Fruit fly (Drosophila melanogaster) whole organism, embryonic: Measurements from ENCODE around the gene Slob.

Experiments used
- CG11247 ChIP-seq: fragments of 200-800 bp; sonication (Bioruptor generic); IDR thresholded peaks from 2 replicates; pipeline ENCODE4 v1.3.6; 2022; ENCODE audit warnings: missing biosample characterization, missing genetic modification characterization
- CG15011 ChIP-seq: fragments of 200-800 bp; sonication (Bioruptor generic); optimal IDR thresholded peaks from 3 replicates; lab custom pipeline; 2018; ENCODE audit warnings: missing biosample characterization, mild to moderate bottlenecking, missing genetic modification characterization
- CG16813 ChIP-seq: fragments of 200-800 bp; sonication (Bioruptor generic); IDR thresholded peaks from 3 replicates; pipeline ENCODE4 v1.3.6; 2022; ENCODE audit warnings: missing biosample characterization, missing genetic modification characterization; ENCODE audit not compliant: partially characterized antibody
- CG34422 ChIP-seq: fragments of 200-800 bp; sonication (Bioruptor generic); IDR thresholded peaks from 3 replicates; pipeline ENCODE4 v1.3.6; 2022; ENCODE audit warnings: missing biosample characterization, missing genetic modification characterization
- Dp ChIP-seq: fragments of 200-800 bp; sonication (Bioruptor generic); optimal IDR thresholded peaks from 2 replicates; lab custom pipeline; 2018; ENCODE audit warnings: missing biosample characterization, mild to moderate bottlenecking, missing genetic modification characterization, moderate library complexity
- Sin3A ChIP-seq: fragments of >200 bp; optimal IDR thresholded peaks from 2 replicates; lab custom pipeline; 2018
- Sox102F ChIP-seq: fragments of 200-800 bp; sonication (Bioruptor generic); optimal IDR thresholded peaks from 2 replicates; lab custom pipeline; 2018; ENCODE audit warnings: missing biosample characterization, mild to moderate bottlenecking, missing genetic modification characterization, moderate library complexity
- jumu ChIP-seq: fragments of 200-800 bp; sonication (Bioruptor generic); optimal IDR thresholded peaks from 3 replicates; lab custom pipeline; 2016; ENCODE audit warnings: missing biosample characterization, missing genetic modification characterization
- maf-S ChIP-seq: fragments of 200-800 bp; sonication (Bioruptor generic); optimal IDR thresholded peaks from 2 replicates; lab custom pipeline; 2016; ENCODE audit warnings: missing biosample characterization, missing genetic modification characterization
- sqz ChIP-seq: fragments of 200-800 bp; sonication (Bioruptor generic); optimal IDR thresholded peaks from 3 replicates; lab custom pipeline; 2018; ENCODE audit warnings: missing biosample characterization, mild to moderate bottlenecking, missing genetic modification characterization
- z ChIP-seq: fragments of 200-800 bp; sonication (Bioruptor generic); IDR thresholded peaks from 3 replicates; pipeline ENCODE4 v1.3.6; 2022; ENCODE audit warnings: missing biosample characterization, missing genetic modification characterization

dm6 chr2L:7722723-7723122 is 47.8 kb upstream of the Slob start, which contains the start of gene CG13794:
- no peak for TF ChIP-seq CG34422
- TF ChIP-seq sqz (GFP tag; lab: Kevin White, UChicago): no peak
- no peak for TF ChIP-seq Sox102F
- TF ChIP-seq jumu (GFP tag; lab: Kevin White, UChicago): no peak
- no peak for TF ChIP-seq CG11247 (GFP tag; lab: Robert Waterston, UW)
- TF ChIP-seq z (GFP tag; lab: Robert Waterston, UW): no peak
- TF ChIP-seq Dp (GFP tag; lab: Kevin White, UChicago): no peak
- TF ChIP-seq CG16813 (GFP tag; lab: Robert Waterston, UW): no peak
- TF ChIP-seq CG15011 (GFP tag; lab: Kevin White, UChicago): no peak
- no peak for TF ChIP-seq Sin3A
- TF ChIP-seq maf-S: no peak
